Worm (Caenorhabditis elegans): ENCODE data around the gene F43D2.6.

F43D2.6 gene

DNA sequence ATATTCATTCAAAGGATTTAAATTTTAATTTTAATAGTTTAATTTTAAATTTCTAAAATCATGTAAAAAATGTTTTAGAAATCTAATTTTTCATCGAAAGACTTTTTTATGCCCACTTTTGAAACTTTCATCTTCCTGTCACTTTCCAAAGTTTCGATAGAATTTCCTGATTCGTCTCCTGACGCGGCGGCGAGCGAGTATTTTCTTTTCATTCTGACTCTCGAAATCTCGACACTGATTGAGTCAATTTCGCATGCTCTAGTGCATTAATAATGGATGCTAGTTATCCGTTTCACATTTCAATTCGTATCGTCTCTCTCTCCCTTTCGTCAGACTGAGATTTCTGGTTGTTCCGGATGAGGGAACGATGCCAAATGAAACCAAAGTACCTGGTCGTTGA, 13.8 kb upstream of the F43D2.6 start:
- TF ChIP-seq him-1 (tag; optimal IDR thresholded peaks at IDR 0.05) = no peak

DNA sequence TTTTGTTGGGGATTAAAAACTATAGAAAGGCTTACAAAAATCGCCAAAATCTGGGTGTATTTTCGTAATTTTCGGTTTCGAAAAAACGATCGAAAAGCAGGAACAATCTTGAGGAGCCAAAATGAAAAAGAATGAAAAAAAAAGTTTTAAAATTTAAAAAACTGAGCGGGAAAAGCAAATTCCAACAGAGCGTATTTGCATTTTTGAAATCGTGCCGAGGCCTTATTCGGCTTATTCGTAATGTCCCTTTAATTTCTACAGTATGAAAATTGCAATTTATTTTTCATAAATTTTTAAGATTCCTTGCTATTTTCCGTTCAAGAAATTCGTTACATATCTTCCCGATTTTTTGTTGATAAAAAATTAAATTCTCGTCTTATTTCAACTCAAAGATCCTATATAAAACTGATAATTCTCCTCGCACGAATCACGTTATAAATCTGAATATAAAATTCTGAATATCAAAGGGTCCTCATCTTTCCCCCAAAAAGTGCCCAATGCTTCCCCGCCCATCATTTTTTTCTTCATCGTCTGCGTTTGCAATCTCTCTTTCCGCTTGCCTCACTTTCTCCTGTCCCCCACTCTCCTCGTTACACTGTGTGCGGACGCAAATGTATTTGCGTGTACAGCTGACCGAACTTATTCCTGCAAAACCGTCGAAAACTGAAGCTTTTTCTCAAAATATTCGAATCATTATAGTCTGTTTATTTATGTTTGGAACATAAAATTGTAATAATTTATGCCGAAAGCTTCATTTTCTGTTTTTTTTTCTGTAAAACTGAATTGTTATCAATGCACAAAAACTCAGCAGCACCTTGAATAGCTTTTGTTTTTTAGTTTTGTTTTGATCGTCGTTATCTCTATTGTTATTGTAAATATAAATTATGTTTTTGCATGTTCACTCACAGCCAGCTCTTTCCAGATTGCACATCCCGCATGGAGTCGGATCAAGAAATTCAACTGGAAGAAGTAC, 11.1 kb upstream of the F43D2.6 start, which contains the start of the genes rfc-1 and pmp-3:
Gene rfc-1 (minus strand): TSS at position 163 of the 973 bp plus-strand sequence.
Gene pmp-3 (plus strand): TSS at position 923 of the 973 bp plus-strand sequence.
- TF ChIP-seq him-1 (tag; optimal IDR thresholded peaks at IDR 0.05) (no peak), dao-5 (tag; optimal IDR thresholded peaks at IDR 0.05) (no peak), W03F9.2 (tag; optimal IDR thresholded peaks at IDR 0.05) (peak; percentile 62)

DNA sequence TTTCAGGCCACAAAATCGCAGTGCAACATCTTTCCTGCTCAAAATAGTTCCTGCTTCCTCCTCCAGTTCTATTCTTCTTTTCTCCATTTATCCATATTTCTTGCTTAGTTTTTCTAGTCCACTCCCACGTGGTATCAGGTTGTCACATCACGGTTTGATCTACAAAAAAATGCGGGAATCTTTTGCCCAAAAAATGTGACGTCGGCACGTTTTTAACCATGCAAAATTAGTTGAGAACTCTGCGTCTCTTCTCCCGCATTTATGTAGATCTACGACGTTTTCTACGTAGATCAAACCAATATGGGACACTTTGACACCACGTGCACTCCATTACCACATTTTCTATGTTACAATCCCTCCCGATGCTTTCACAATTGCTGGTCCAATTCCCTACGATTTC, 7.0 kb upstream of the F43D2.6 start:
- TF ChIP-seq W03F9.2 (tag; optimal IDR thresholded peaks at IDR 0.05) (no peak), him-1 (tag; optimal IDR thresholded peaks at IDR 0.05) (no peak)

DNA sequence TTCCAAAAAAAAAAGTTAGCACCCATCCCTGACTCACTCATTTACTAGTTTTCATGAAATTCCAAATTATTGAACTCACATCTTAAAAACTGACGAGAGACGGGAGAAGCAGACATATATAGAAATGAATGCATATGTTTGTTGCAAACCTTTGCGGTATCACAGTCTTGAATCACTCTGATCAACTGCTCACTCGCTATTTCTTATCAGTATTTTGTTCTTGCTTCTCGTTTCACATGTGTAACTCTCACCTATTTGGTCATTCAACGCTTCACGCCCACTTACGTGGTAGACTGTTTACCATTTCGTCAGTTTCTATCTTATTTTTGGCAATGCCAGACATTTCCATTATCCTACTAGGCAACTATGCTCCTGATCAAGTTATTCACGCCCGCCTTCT, 5.8 kb upstream of the F43D2.6 start, which contains the start of gene C54G10.1:
Gene C54G10.1 (plus strand): TSS at position 333 of the 400 bp plus-strand sequence.
- TF ChIP-seq him-1 (tag; optimal IDR thresholded peaks at IDR 0.05) (no peak), W03F9.2 (tag; optimal IDR thresholded peaks at IDR 0.05) (no peak), dao-5 (tag; optimal IDR thresholded peaks at IDR 0.05) (no peak)

- no peak for TF ChIP-seq W03F9.2 (tag; optimal IDR thresholded peaks at IDR 0.05)
- no peak for TF ChIP-seq him-1 (tag; optimal IDR thresholded peaks at IDR 0.05)
- TF ChIP-seq dao-5 (tag; optimal IDR thresholded peaks at IDR 0.05) = no peak
Observed at ce11 chrV:14640071-14640470, 5.1 kb upstream of the F43D2.6 start, which contains the start of gene F43D2.7. F43D2.7 (minus strand) TSS chrV:14640171.

- TF ChIP-seq dao-5 (tag; optimal IDR thresholded peaks at IDR 0.05) = no peak
- TF ChIP-seq W03F9.2 (tag; optimal IDR thresholded peaks at IDR 0.05) = no peak
- no peak for TF ChIP-seq him-1 (tag; optimal IDR thresholded peaks at IDR 0.05)
Observed at ce11 chrV:14638075-14638474, 3.1 kb upstream of the F43D2.6 start.

DNA sequence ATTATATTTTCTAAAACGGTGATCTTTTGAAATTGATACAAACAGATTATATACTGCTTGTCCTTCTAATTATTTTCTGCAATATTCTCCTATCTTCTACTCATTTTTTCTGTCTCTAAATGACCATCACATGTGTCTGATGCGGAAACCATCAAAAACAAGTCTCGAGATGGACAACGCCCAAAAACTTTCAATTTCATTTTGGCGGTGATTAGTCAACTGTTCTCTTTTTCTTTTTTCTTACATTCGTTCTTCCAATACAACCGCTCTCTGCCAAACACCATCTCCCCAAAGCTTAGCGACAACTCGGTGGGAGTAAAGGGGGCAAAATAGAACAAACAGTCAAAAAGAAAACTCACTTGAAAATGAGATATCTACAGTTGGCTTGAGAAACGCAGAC, 1.7 kb downstream of the F43D2.6 start:
- TF ChIP-seq him-1 (tag; optimal IDR thresholded peaks at IDR 0.05) = no peak
- TF ChIP-seq dao-5 (tag; optimal IDR thresholded peaks at IDR 0.05) = no peak
- no peak for TF ChIP-seq W03F9.2 (tag; optimal IDR thresholded peaks at IDR 0.05)

ce11 chrV:14631588-14631987, 3.4 kb downstream of the F43D2.6 start, which contains the start of gene F43D2.3:
F43D2.3 (plus strand) TSS chrV:14631888.
- TF ChIP-seq him-1 (tag; optimal IDR thresholded peaks at IDR 0.05) = no peak
- TF ChIP-seq dao-5 (tag; optimal IDR thresholded peaks at IDR 0.05) = no peak
- no peak for TF ChIP-seq W03F9.2 (tag; optimal IDR thresholded peaks at IDR 0.05)

DNA sequence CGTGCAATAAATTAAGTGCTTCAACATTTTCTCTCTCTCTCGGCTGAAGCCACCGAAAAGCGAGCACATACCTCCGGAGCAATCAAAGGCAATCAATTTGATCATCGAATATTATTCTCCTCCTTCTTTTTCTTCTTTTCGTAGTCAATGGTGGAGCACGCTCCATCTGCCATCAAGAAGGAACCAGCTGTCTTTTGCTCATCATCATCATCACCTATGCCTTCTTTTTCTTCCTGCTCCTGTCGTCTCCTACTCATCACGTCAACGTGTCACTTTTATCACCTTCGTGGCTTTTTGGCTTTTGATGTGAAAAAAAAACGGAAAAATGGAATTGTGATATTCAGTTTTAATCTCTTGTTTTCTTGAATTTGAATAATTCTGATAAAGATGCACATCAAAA, 9.3 kb downstream of the F43D2.6 start:
- TF ChIP-seq W03F9.2 (tag; optimal IDR thresholded peaks at IDR 0.05) (no peak), dao-5 (tag; optimal IDR thresholded peaks at IDR 0.05) (no peak), him-1 (tag; optimal IDR thresholded peaks at IDR 0.05) (no peak)

ce11 chrV:14620835-14621234, 14.1 kb downstream of the F43D2.6 start, which contains the start of gene hot-1:
hot-1 (plus strand) TSS chrV:14621135.
- TF ChIP-seq W03F9.2 (tag; optimal IDR thresholded peaks at IDR 0.05) (no peak), him-1 (tag; optimal IDR thresholded peaks at IDR 0.05) (no peak)

- TF ChIP-seq dao-5 (tag; optimal IDR thresholded peaks at IDR 0.05) (no peak), him-1 (tag; optimal IDR thresholded peaks at IDR 0.05) (no peak), W03F9.2 (tag; optimal IDR thresholded peaks at IDR 0.05) (no peak)
Observed at ce11 chrV:14620311-14620710, 14.7 kb downstream of the F43D2.6 start.

- TF ChIP-seq dao-5 (tag; optimal IDR thresholded peaks at IDR 0.05) (no peak), W03F9.2 (tag; optimal IDR thresholded peaks at IDR 0.05) (no peak), him-1 (tag; optimal IDR thresholded peaks at IDR 0.05) (no peak)
Observed at ce11 chrV:14617711-14618110, 17.3 kb downstream of the F43D2.6 start.

- TF ChIP-seq W03F9.2 (tag; optimal IDR thresholded peaks at IDR 0.05) (no peak), him-1 (tag; optimal IDR thresholded peaks at IDR 0.05) (no peak), dao-5 (tag; optimal IDR thresholded peaks at IDR 0.05) (no peak)
Observed at ce11 chrV:14615671-14616070, 19.3 kb downstream of the F43D2.6 start.

DNA sequence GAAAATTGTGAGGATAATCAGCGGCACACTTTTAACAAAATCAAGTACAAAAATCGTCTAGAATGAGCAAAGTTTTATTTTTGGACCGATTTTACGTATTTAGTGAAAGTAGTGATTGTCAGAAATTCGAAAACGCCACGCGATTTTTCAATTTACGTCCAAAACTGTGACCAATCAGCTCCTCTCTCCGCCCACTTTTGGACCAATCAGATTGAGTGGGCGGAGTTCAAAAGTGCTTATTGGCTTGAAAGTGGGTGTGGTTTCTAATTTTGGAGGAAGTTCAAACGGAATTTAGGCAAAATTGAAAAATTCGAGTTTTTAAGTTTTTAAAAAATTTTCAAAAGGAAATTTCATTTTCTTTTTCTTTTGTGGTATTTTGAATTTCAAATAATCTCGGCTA, 20.5 kb downstream of the F43D2.6 start:
- TF ChIP-seq dao-5 (tag; optimal IDR thresholded peaks at IDR 0.05) = no peak
- TF ChIP-seq him-1 (tag; optimal IDR thresholded peaks at IDR 0.05) = no peak
- no peak for TF ChIP-seq W03F9.2 (tag; optimal IDR thresholded peaks at IDR 0.05)

Data from whole organism, L4/young adult.